Fruit fly (Drosophila melanogaster): ENCODE data around the gene CG43998.

The CG43998 gene

dm6 chr3R:23964913-23965718 is 36.3 kb upstream of the CG43998 start:
- TF ChIP-seq net (GFP tag; optimal IDR thresholded peaks at IDR 0.05) (no peak), CG11762 (GFP tag; optimal IDR thresholded peaks at IDR 0.05; ENCODE audit: insufficient read depth) (no peak), svp (GFP tag) (peak; percentile 12), topi (GFP tag; optimal IDR thresholded peaks at IDR 0.05) (no peak), pdm3 (GFP tag; optimal IDR thresholded peaks at IDR 0.05) (no peak), cyc (GFP tag; optimal IDR thresholded peaks at IDR 0.05) (no peak), Eip78C (GFP tag) (peak; percentile 12), fd85E (GFP tag; optimal IDR thresholded peaks at IDR 0.05) (no peak), Gug (GFP tag; IDR thresholded peaks at IDR 0.05) (no peak), Hr4 (GFP tag; optimal IDR thresholded peaks at IDR 0.05) (no peak), Sox14 (GFP tag; optimal IDR thresholded peaks at IDR 0.05) (no peak), fkh (GFP tag; optimal IDR thresholded peaks at IDR 0.05) (no peak), CG3919 (GFP tag; optimal IDR thresholded peaks at IDR 0.05) (no peak), Lpt (GFP tag; optimal IDR thresholded peaks at IDR 0.05) (no peak)

dm6 chr3R:23962781-23963222 is 34.0 kb upstream of the CG43998 start, which contains the start of gene CG31140:
TSS of gene CG31140 (plus strand) at chr3R:23963180.
- TF ChIP-seq Eip93F (GFP tag; optimal IDR thresholded peaks at IDR 0.05) (no peak), Sox14 (GFP tag; optimal IDR thresholded peaks at IDR 0.05) (no peak), Met (GFP tag; optimal IDR thresholded peaks at IDR 0.05) (no peak), lz (GFP tag; optimal IDR thresholded peaks at IDR 0.05) (no peak), CG6163 (GFP tag; IDR thresholded peaks at IDR 0.05) (peak; percentile 57; the same call in 2 of the 3 replicates), Hr39 (GFP tag; optimal IDR thresholded peaks at IDR 0.05) (no peak), pdm3 (GFP tag; optimal IDR thresholded peaks at IDR 0.05) (no peak), Smox (GFP tag; optimal IDR thresholded peaks at IDR 0.05) (no peak), Hr4 (GFP tag; optimal IDR thresholded peaks at IDR 0.05) (no peak), CG11902 (GFP tag; optimal IDR thresholded peaks at IDR 0.05) (no peak), dac (GFP tag; optimal IDR thresholded peaks at IDR 0.05) (no peak), CG6808 (GFP tag; optimal IDR thresholded peaks at IDR 0.05) (peak; percentile 27), CG6276 (GFP tag; optimal IDR thresholded peaks at IDR 0.05) (peak; percentile 27), CG32006 (GFP tag; optimal IDR thresholded peaks at IDR 0.05) (no peak), Eip78C (GFP tag) (peak; percentile 80), Ets96B (tag; optimal IDR thresholded peaks at IDR 0.05) (peak; percentile 27), eg (GFP tag; IDR thresholded peaks at IDR 0.05) (peak; percentile 48; the same call in 2 of the 3 replicates), CG7368 (GFP tag; optimal IDR thresholded peaks at IDR 0.05) (peak; percentile 47), Blimp-1 (GFP tag; optimal IDR thresholded peaks at IDR 0.05) (no peak), Sox102F (GFP tag; optimal IDR thresholded peaks at IDR 0.05) (peak; percentile 23), CG8119 (GFP tag; IDR thresholded peaks at IDR 0.05) (peak; percentile 48; the same call in 2 of the 3 replicates), fkh (GFP tag; optimal IDR thresholded peaks at IDR 0.05) (no peak), fd85E (GFP tag; optimal IDR thresholded peaks at IDR 0.05) (peak; percentile 31), net (GFP tag; optimal IDR thresholded peaks at IDR 0.05) (peak; percentile 46), Eip75B (GFP tag; optimal IDR thresholded peaks at IDR 0.05) (peak; percentile 31), Hr38 (GFP tag; optimal IDR thresholded peaks at IDR 0.05) (no peak), CG11762 (GFP tag; optimal IDR thresholded peaks at IDR 0.05; ENCODE audit: insufficient read depth) (no peak), CG31627 (GFP tag; optimal IDR thresholded peaks at IDR 0.05) (no peak), CG9139 (GFP tag; optimal IDR thresholded peaks at IDR 0.05) (no peak), Gug (GFP tag; IDR thresholded peaks at IDR 0.05) (no peak), CG3919 (GFP tag; optimal IDR thresholded peaks at IDR 0.05) (peak; percentile 42), CG34406 (GFP tag; optimal IDR thresholded peaks at IDR 0.05) (no peak), CG8319 (GFP tag; optimal IDR thresholded peaks at IDR 0.05) (no peak), CG11294 (GFP tag; IDR thresholded peaks at IDR 0.05) (no peak), CG10631 (GFP tag; optimal IDR thresholded peaks at IDR 0.05) (no peak), topi (GFP tag; optimal IDR thresholded peaks at IDR 0.05) (no peak), CG1621 (tag; optimal IDR thresholded peaks at IDR 0.05) (peak; percentile 48), CG6792 (GFP tag; optimal IDR thresholded peaks at IDR 0.05) (no peak), esn (GFP tag; optimal IDR thresholded peaks at IDR 0.05) (peak; percentile 25), dsx (GFP tag; optimal IDR thresholded peaks at IDR 0.05; ENCODE audit: poor library complexity, severe bottlenecking) (peak; percentile 46), CG15336 (GFP tag; IDR thresholded peaks at IDR 0.05) (peak; percentile 21; the same call in 1 of the 2 replicates), Ets21C (GFP tag; optimal IDR thresholded peaks at IDR 0.05) (no peak), salr (GFP tag; optimal IDR thresholded peaks at IDR 0.05) (no peak), CG4318 (GFP tag; optimal IDR thresholded peaks at IDR 0.05) (no peak)

Data from whole organism, prepupa.